Worm (Caenorhabditis elegans): Measurements from ENCODE around the gene abts-3.
A peak's percentile ranks its signal among the peaks of the same experiment; 100 is the strongest.

abts-3 gene

ce11 chrII:6173400-6173799, 40.7 kb downstream of the abts-3 start, which contains the start of gene F40H3.2 (continued):
- TF ChIP-seq ztf-28 (GFP tag; IDR thresholded peaks at IDR 0.05): no peak
- no peak for TF ChIP-seq hmg-1.2 (GFP tag; IDR thresholded peaks at IDR 0.05)
- no peak for TF ChIP-seq lin-54 (GFP tag; optimal IDR thresholded peaks at IDR 0.05)
- TF ChIP-seq K11D2.4 (GFP tag; IDR thresholded peaks at IDR 0.05): no peak

- no peak for TF ChIP-seq atf-7 (tag; optimal IDR thresholded peaks at IDR 0.05)
- TF ChIP-seq lin-35 (GFP tag; optimal IDR thresholded peaks at IDR 0.05): peak in 1 of 3 experiments; percentile 0
Measured at ce11 chrII:6175027-6175426, 42.3 kb downstream of the abts-3 start.

- peak; percentile 38 for TF ChIP-seq somi-1 (GFP tag; optimal IDR thresholded peaks at IDR 0.05)
- peak; percentile 37 for TF ChIP-seq lin-40 (tag; optimal IDR thresholded peaks at IDR 0.05)
- TF ChIP-seq K12H6.12 (tag; optimal IDR thresholded peaks at IDR 0.05): peak; percentile 4
- no peak for TF ChIP-seq nhr-80 (tag; optimal IDR thresholded peaks at IDR 0.05)
- TF ChIP-seq nfya-1 (tag; optimal IDR thresholded peaks at IDR 0.05; ENCODE audit: borderline replicate concordance, insufficient read depth): no peak
- TF ChIP-seq madf-3 (GFP tag; IDR thresholded peaks at IDR 0.05): no peak
Measured at ce11 chrII:6176154-6176897, 43.6 kb downstream of the abts-3 start.

ce11 chrII:6177975-6178742, 45.5 kb downstream of the abts-3 start:
- no peak for TF ChIP-seq Y95B8A.8 (GFP tag; IDR thresholded peaks at IDR 0.05)
- TF ChIP-seq egl-44 (GFP tag; IDR thresholded peaks at IDR 0.05): no peak
- TF ChIP-seq snpc-1.3 (tag; optimal IDR thresholded peaks at IDR 0.05; ENCODE audit: insufficient read depth): no peak
- no peak for TF ChIP-seq egl-18 (GFP tag; IDR thresholded peaks at IDR 0.05)
- TF ChIP-seq nhr-80 (tag; optimal IDR thresholded peaks at IDR 0.05): peak; percentile 87
- TF ChIP-seq dox-1 (GFP tag; IDR thresholded peaks at IDR 0.05): 0 out of 2 replicates have a peak, but pooled peaks have one; percentile 11
- TF ChIP-seq snpc-1.1 (tag; optimal IDR thresholded peaks at IDR 0.05; ENCODE audit: insufficient read depth): no peak
- TF ChIP-seq ets-4 (GFP tag; optimal IDR thresholded peaks at IDR 0.05): no peak
- TF ChIP-seq chd-7 (tag; optimal IDR thresholded peaks at IDR 0.05): no peak
- TF ChIP-seq madf-3 (GFP tag; IDR thresholded peaks at IDR 0.05): no peak
- TF ChIP-seq tlf-1 (GFP tag; optimal IDR thresholded peaks at IDR 0.05): no peak

- TF ChIP-seq ztf-26 (tag; optimal IDR thresholded peaks at IDR 0.05) (no peak), Y95B8A.8 (GFP tag; IDR thresholded peaks at IDR 0.05) (no peak), Y53G8AR.9 (GFP tag; conservative IDR thresholded peaks at IDR 0.05) (no peak), nhr-80 (tag; optimal IDR thresholded peaks at IDR 0.05) (no peak), F10E7.11 (tag; optimal IDR thresholded peaks at IDR 0.05) (no peak), zfh-2 (GFP tag; conservative IDR thresholded peaks at IDR 0.05) (no peak), C17E4.6 (GFP tag; IDR thresholded peaks at IDR 0.05) (no peak), F57C9.4 (tag; optimal IDR thresholded peaks at IDR 0.05) (no peak), tbx-9 (tag; optimal IDR thresholded peaks at IDR 0.05; ENCODE audit: borderline replicate concordance) (no peak), nfya-2 (GFP tag; IDR thresholded peaks at IDR 0.05) (no peak), madf-6 (GFP tag; IDR thresholded peaks at IDR 0.05) (no peak), attf-5 (GFP tag; optimal IDR thresholded peaks at IDR 0.05) (no peak)
Measured at ce11 chrII:6178743-6179129, 46.0 kb downstream of the abts-3 start.

All from whole organism, young adult.